7 fruit fly cellular contexts compared by ENCODE assay signal in genomic region chr3R:26989802-26990509, dm6.
TF ChIP-seq lines count a peak whose summit lies in the region.

CG31076 (minus strand) TSS chr3R:26989852.

- TF ChIP-seq CTCF in S2 (optimal IDR thresholded peaks at IDR 0.05; lab: Kevin White, UChicago), result peak; percentile 78 to 81
- peak; percentile 92 for TF ChIP-seq CTCF in whole organism, embryonic (GFP tag; optimal IDR thresholded peaks at IDR 0.05; lab: Kevin White, UChicago)

TF ChIP-seq in whole organism, 6 proteins besides CTCF, POLR2A, EP300 and RAD21:
- TF ChIP-seq Dll (optimal IDR thresholded peaks at IDR 0.05; lab: Kevin White, UChicago) (no peak), pan (optimal IDR thresholded peaks at IDR 0.05; lab: Kevin White, UChicago) (peak; percentile 83), psq (optimal IDR thresholded peaks at IDR 0.05; lab: Kevin White, UChicago) (no peak), CG8478 (optimal IDR thresholded peaks at IDR 0.05; lab: Kevin White, UChicago) (no peak), EcR (GFP tag; optimal IDR thresholded peaks at IDR 0.05; lab: Kevin White, UChicago) (peak in 1 of 2 experiments; percentile 43), usp (GFP tag; optimal IDR thresholded peaks at IDR 0.05; lab: Kevin White, UChicago) (no peak)

TF ChIP-seq in whole organism, adult, 20 proteins besides CTCF, POLR2A, EP300 and RAD21:
- TF ChIP-seq toe (GFP tag; optimal IDR thresholded peaks at IDR 0.05; lab: Kevin White, UChicago), result peak; percentile 18
- peak; percentile 30 for TF ChIP-seq CG14711 (tag; optimal IDR thresholded peaks at IDR 0.05; lab: Kevin White, UChicago)
- peak; percentile 21 for TF ChIP-seq CG7045 (GFP tag; optimal IDR thresholded peaks at IDR 0.05; lab: Kevin White, UChicago)
- peak; percentile 7 for TF ChIP-seq CG7101 (tag; optimal IDR thresholded peaks at IDR 0.05; lab: Kevin White, UChicago)
- TF ChIP-seq ovo (GFP tag; optimal IDR thresholded peaks at IDR 0.05; lab: Kevin White, UChicago), result no peak
TF ChIP-seq in whole organism, adult: peak in this region for 4.

TF ChIP-seq in whole organism, embryonic, 481 proteins besides CTCF, POLR2A, EP300 and RAD21 (continues in another document):
- no peak for TF ChIP-seq Doc3 (GFP tag; IDR thresholded peaks at IDR 0.05; lab: Robert Waterston, UW; ENCODE audit: partially characterized antibody)
- TF ChIP-seq sr (GFP tag; IDR thresholded peaks at IDR 0.05; lab: Robert Waterston, UW), result no peak
- TF ChIP-seq shn (GFP tag; optimal IDR thresholded peaks at IDR 0.05; lab: Kevin White, UChicago), result no peak
- no peak for TF ChIP-seq onecut (GFP tag; IDR thresholded peaks at IDR 0.05; lab: Robert Waterston, UW)
- peak; percentile 18 for TF ChIP-seq Hmr (GFP tag; optimal IDR thresholded peaks at IDR 0.05; lab: Kevin White, UChicago)
- peak; percentile 11 for TF ChIP-seq Xbp1 (GFP tag; optimal IDR thresholded peaks at IDR 0.05; lab: Kevin White, UChicago)
- TF ChIP-seq Nf-YC (tag; optimal IDR thresholded peaks at IDR 0.05; lab: Kevin White, UChicago), result peak; percentile 31
- peak; percentile 49 for TF ChIP-seq CG13424 (tag; optimal IDR thresholded peaks at IDR 0.05; lab: Kevin White, UChicago)
- TF ChIP-seq Camta (GFP tag; optimal IDR thresholded peaks at IDR 0.05; lab: Kevin White, UChicago), result peak; percentile 14
- TF ChIP-seq CG8944 (GFP tag; optimal IDR thresholded peaks at IDR 0.05; lab: Kevin White, UChicago), result no peak
- TF ChIP-seq dysf (GFP tag; IDR thresholded peaks at IDR 0.05; lab: Robert Waterston, UW), result peak; percentile 43; the same call in 1 of the 3 replicates
- TF ChIP-seq CG15269 (tag; optimal IDR thresholded peaks at IDR 0.05; lab: Kevin White, UChicago), result peak; percentile 47
- peak; percentile 34 for TF ChIP-seq Oli (tag; optimal IDR thresholded peaks at IDR 0.05; lab: Kevin White, UChicago)
- peak; percentile 88 for TF ChIP-seq Dip2 (GFP tag; IDR thresholded peaks at IDR 0.05; lab: Robert Waterston, UW)
- no peak for TF ChIP-seq Adf1 (GFP tag; IDR thresholded peaks at IDR 0.05; lab: Robert Waterston, UW)
- TF ChIP-seq CoRest (tag; optimal IDR thresholded peaks at IDR 0.05; lab: Kevin White, UChicago), result peak; percentile 35
- TF ChIP-seq CG2678 (tag; optimal IDR thresholded peaks at IDR 0.05; lab: Kevin White, UChicago), result peak; percentile 70
- TF ChIP-seq dmrt99B (tag; optimal IDR thresholded peaks at IDR 0.05; lab: Kevin White, UChicago), result peak; percentile 66
- peak; percentile 55 for TF ChIP-seq gem (tag; optimal IDR thresholded peaks at IDR 0.05; lab: Kevin White, UChicago)
- peak; percentile 47 for TF ChIP-seq CG10543 (GFP tag; optimal IDR thresholded peaks at IDR 0.05; lab: Kevin White, UChicago)

TF ChIP-seq in whole organism, prepupa, 60 proteins besides CTCF, POLR2A, EP300 and RAD21 (continues in another document):
- TF ChIP-seq OdsH (GFP tag; optimal IDR thresholded peaks at IDR 0.05; lab: Kevin White, UChicago) (peak; percentile 36), CG31627 (GFP tag; optimal IDR thresholded peaks at IDR 0.05; lab: Kevin White, UChicago) (peak; percentile 56), CG8319 (GFP tag; optimal IDR thresholded peaks at IDR 0.05; lab: Kevin White, UChicago) (peak; percentile 45), Eip75B (GFP tag; optimal IDR thresholded peaks at IDR 0.05; lab: Kevin White, UChicago) (peak; percentile 72), CG9139 (GFP tag; optimal IDR thresholded peaks at IDR 0.05; lab: Kevin White, UChicago) (no peak), CG11294 (GFP tag; IDR thresholded peaks at IDR 0.05; lab: Robert Waterston, UW) (no peak), achi (GFP tag; optimal IDR thresholded peaks at IDR 0.05; lab: Kevin White, UChicago) (peak; percentile 65), CG6854 (GFP tag; optimal IDR thresholded peaks at IDR 0.05; lab: Kevin White, UChicago) (no peak), CG1621 (tag; optimal IDR thresholded peaks at IDR 0.05; lab: Kevin White, UChicago) (no peak), Smox (GFP tag; optimal IDR thresholded peaks at IDR 0.05; lab: Kevin White, UChicago) (peak; percentile 60), CG7368 (GFP tag; optimal IDR thresholded peaks at IDR 0.05; lab: Kevin White, UChicago) (peak; percentile 65), CG4318 (GFP tag; optimal IDR thresholded peaks at IDR 0.05; lab: Kevin White, UChicago) (no peak), cyc (GFP tag; optimal IDR thresholded peaks at IDR 0.05; lab: Kevin White, UChicago) (peak; percentile 77), CG34406 (GFP tag; optimal IDR thresholded peaks at IDR 0.05; lab: Kevin White, UChicago) (peak; percentile 42), spab (GFP tag; optimal IDR thresholded peaks at IDR 0.05; lab: Kevin White, UChicago) (peak; percentile 47), fkh (GFP tag; optimal IDR thresholded peaks at IDR 0.05; lab: Kevin White, UChicago) (peak; percentile 70), CG6808 (GFP tag; optimal IDR thresholded peaks at IDR 0.05; lab: Kevin White, UChicago) (peak; percentile 44), CG6792 (GFP tag; optimal IDR thresholded peaks at IDR 0.05; lab: Kevin White, UChicago) (peak; percentile 60), CG15336 (GFP tag; IDR thresholded peaks at IDR 0.05; lab: Robert Waterston, UW) (0 out of 2 replicates have a peak, but pooled peaks have one; percentile 24), CG16779 (tag; optimal IDR thresholded peaks at IDR 0.05; lab: Kevin White, UChicago) (peak; percentile 15)

TF ChIP-seq in whole organism, pupa, 21 proteins besides CTCF, POLR2A, EP300 and RAD21:
- TF ChIP-seq Pif1A (GFP tag; optimal IDR thresholded peaks at IDR 0.05; lab: Kevin White, UChicago) (peak; percentile 75), EcR (GFP tag; optimal IDR thresholded peaks at IDR 0.05; lab: Kevin White, UChicago) (peak; percentile 85), rn (GFP tag; IDR thresholded peaks at IDR 0.05; lab: Robert Waterston, UW) (no peak), D1 (tag; optimal IDR thresholded peaks at IDR 0.05; lab: Kevin White, UChicago) (peak; percentile 23), CG12605 (GFP tag; IDR thresholded peaks at IDR 0.05; lab: Robert Waterston, UW) (no peak), CG34367 (tag; optimal IDR thresholded peaks at IDR 0.05; lab: Kevin White, UChicago) (no peak), Pif1B (GFP tag; optimal IDR thresholded peaks at IDR 0.05; lab: Kevin White, UChicago) (peak; percentile 46), gl (tag; optimal IDR thresholded peaks at IDR 0.05; lab: Kevin White, UChicago) (peak; percentile 35), CG15710 (tag; optimal IDR thresholded peaks at IDR 0.05; lab: Kevin White, UChicago) (peak; percentile 14), CG17806 (tag; optimal IDR thresholded peaks at IDR 0.05; lab: Kevin White, UChicago) (peak; percentile 52), CG8301 (tag; optimal IDR thresholded peaks at IDR 0.05; lab: Kevin White, UChicago) (no peak), Ets98B (GFP tag; IDR thresholded peaks at IDR 0.05; lab: Robert Waterston, UW) (peak; percentile 46; the same call in 1 of the 2 replicates), CG32121 (GFP tag; IDR thresholded peaks at IDR 0.05; lab: Robert Waterston, UW) (peak; percentile 61; the same call in 1 of the 2 replicates), CG14655 (GFP tag; optimal IDR thresholded peaks at IDR 0.05; lab: Kevin White, UChicago) (peak; percentile 33), CG8159 (tag; optimal IDR thresholded peaks at IDR 0.05; lab: Kevin White, UChicago) (peak; percentile 67), CG9948 (tag; optimal IDR thresholded peaks at IDR 0.05; lab: Kevin White, UChicago) (no peak), Snoo (tag; optimal IDR thresholded peaks at IDR 0.05; lab: Kevin White, UChicago) (peak; percentile 73)

TF ChIP-seq in whole organism, wandering third instar larva, 38 proteins besides CTCF, POLR2A, EP300 and RAD21 (continues in another document):
- TF ChIP-seq HLH106 (tag; optimal IDR thresholded peaks at IDR 0.05; lab: Kevin White, UChicago) (peak; percentile 82), fru (GFP tag; optimal IDR thresholded peaks at IDR 0.05; lab: Kevin White, UChicago) (peak; percentile 85), GATAd (GFP tag; optimal IDR thresholded peaks at IDR 0.05; lab: Kevin White, UChicago) (no peak), dl (GFP tag; optimal IDR thresholded peaks at IDR 0.05; lab: Kevin White, UChicago; ENCODE audit: insufficient read depth in 1 of 2, partially characterized antibody in 2 of 2) (no peak), CG32264 (GFP tag; optimal IDR thresholded peaks at IDR 0.05; lab: Kevin White, UChicago) (peak; percentile 40), br (GFP tag; optimal IDR thresholded peaks at IDR 0.05; lab: Kevin White, UChicago) (peak; percentile 56), sv (GFP tag; optimal IDR thresholded peaks at IDR 0.05; lab: Kevin White, UChicago) (no peak), CG9705 (GFP tag; optimal IDR thresholded peaks at IDR 0.05; lab: Kevin White, UChicago) (peak; percentile 51), Hr83 (GFP tag; optimal IDR thresholded peaks at IDR 0.05; lab: Kevin White, UChicago; ENCODE audit: poor library complexity, severe bottlenecking) (no peak), Vsx2 (GFP tag; optimal IDR thresholded peaks at IDR 0.05; lab: Kevin White, UChicago; ENCODE audit: partially characterized antibody) (no peak), jim (GFP tag; optimal IDR thresholded peaks at IDR 0.05; lab: Kevin White, UChicago) (no peak), brk (GFP tag; optimal IDR thresholded peaks at IDR 0.05; lab: Kevin White, UChicago) (peak; percentile 55), Mio (GFP tag; optimal IDR thresholded peaks at IDR 0.05; lab: Kevin White, UChicago) (no peak), CrebA (GFP tag; optimal IDR thresholded peaks at IDR 0.05; lab: Kevin White, UChicago; ENCODE audit: borderline replicate concordance) (peak; percentile 54), Hr78 (GFP tag; optimal IDR thresholded peaks at IDR 0.05; lab: Kevin White, UChicago) (no peak), woc (GFP tag; optimal IDR thresholded peaks at IDR 0.05; lab: Kevin White, UChicago) (peak; percentile 82), OdsH (GFP tag; optimal IDR thresholded peaks at IDR 0.05; lab: Kevin White, UChicago) (peak; percentile 76), usp (GFP tag; optimal IDR thresholded peaks at IDR 0.05; lab: Kevin White, UChicago) (no peak), Sp1 (GFP tag; optimal IDR thresholded peaks at IDR 0.05; lab: Kevin White, UChicago) (peak; percentile 77), rgr (GFP tag; optimal IDR thresholded peaks at IDR 0.05; lab: Kevin White, UChicago) (peak; percentile 78), Myc (optimal IDR thresholded peaks at IDR 0.05; lab: Kevin White, UChicago) (no peak), dsf (GFP tag; optimal IDR thresholded peaks at IDR 0.05; lab: Kevin White, UChicago; ENCODE audit: borderline replicate concordance) (no peak), lola (GFP tag; optimal IDR thresholded peaks at IDR 0.05; lab: Kevin White, UChicago) (no peak), ey (GFP tag; optimal IDR thresholded peaks at IDR 0.05; lab: Kevin White, UChicago) (peak; percentile 68), Hnf4 (GFP tag; optimal IDR thresholded peaks at IDR 0.05; lab: Kevin White, UChicago) (peak; percentile 67), Rel (GFP tag; optimal IDR thresholded peaks at IDR 0.05; lab: Kevin White, UChicago) (no peak), Rel (tag; optimal IDR thresholded peaks at IDR 0.05; lab: Kevin White, UChicago) (peak; percentile 35), Dfd (GFP tag; optimal IDR thresholded peaks at IDR 0.05; lab: Kevin White, UChicago) (no peak), h (GFP tag; optimal IDR thresholded peaks at IDR 0.05; lab: Kevin White, UChicago) (peak; percentile 89)
